Worm (Caenorhabditis elegans): Measurements from ENCODE around the gene srsx-29.

The srsx-29 gene

DNA sequence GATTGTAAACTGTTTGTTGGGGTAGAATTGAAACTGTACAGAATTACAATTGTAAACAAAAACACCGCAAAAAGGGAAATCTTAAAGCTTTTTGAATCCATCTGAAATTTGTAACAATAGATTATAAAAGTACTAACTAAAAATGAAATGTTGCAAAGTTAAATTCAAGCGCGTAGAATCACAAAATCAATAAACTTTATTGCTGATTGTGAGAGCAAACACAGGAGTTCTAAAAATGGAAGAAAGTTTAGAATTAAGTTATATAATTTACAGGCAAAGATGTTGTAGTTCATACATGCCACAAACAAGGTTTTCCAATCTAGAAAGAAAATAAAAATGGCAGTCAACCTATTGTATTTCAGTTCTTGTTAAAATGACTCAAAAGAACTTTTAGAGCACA, 42.6 kb upstream of the srsx-29 start, which contains the start of gene C08B6.3:
C08B6.3 (minus strand) TSS at position 101 of the 400 bp plus-strand sequence.
- TF ChIP-seq nhr-2 (tag; optimal IDR thresholded peaks at IDR 0.05) (no peak), nhr-76 (tag; optimal IDR thresholded peaks at IDR 0.05) (no peak), mls-2 (tag; optimal IDR thresholded peaks at IDR 0.05) (no peak), ceh-43 (GFP tag; optimal IDR thresholded peaks at IDR 0.05) (no peak), lin-13 (tag; optimal IDR thresholded peaks at IDR 0.05) (no peak), mab-5 (tag; optimal IDR thresholded peaks at IDR 0.05) (no peak), cnd-1 (tag; optimal IDR thresholded peaks at IDR 0.05) (no peak), M03D4.4 (tag; optimal IDR thresholded peaks at IDR 0.05) (no peak), zip-8 (tag; optimal IDR thresholded peaks at IDR 0.05) (no peak), blmp-1 (tag; optimal IDR thresholded peaks at IDR 0.05) (no peak), ztf-11 (tag; optimal IDR thresholded peaks at IDR 0.05) (no peak), mep-1 (tag; optimal IDR thresholded peaks at IDR 0.05) (no peak), sptf-1 (tag; optimal IDR thresholded peaks at IDR 0.05) (no peak), drap-1 (GFP tag; optimal IDR thresholded peaks at IDR 0.05) (no peak)

- TF ChIP-seq lin-13 (tag; optimal IDR thresholded peaks at IDR 0.05) (no peak), blmp-1 (tag; optimal IDR thresholded peaks at IDR 0.05) (no peak), bed-3 (GFP tag; optimal IDR thresholded peaks at IDR 0.05) (no peak), sptf-1 (tag; optimal IDR thresholded peaks at IDR 0.05) (no peak), pha-4 (tag; optimal IDR thresholded peaks at IDR 0.05) (no peak), nhr-28 (tag; optimal IDR thresholded peaks at IDR 0.05) (no peak), ham-2 (GFP tag; optimal IDR thresholded peaks at IDR 0.05) (no peak), cnd-1 (tag; optimal IDR thresholded peaks at IDR 0.05) (no peak), nhr-237 (tag; optimal IDR thresholded peaks at IDR 0.05) (no peak)
Observed at ce11 chrV:10114329-10114728, 40.5 kb upstream of the srsx-29 start, which contains the start of gene cht-5. Gene cht-5 (plus strand): TSS chrV:10114629.

- TF ChIP-seq lsy-2 (tag; optimal IDR thresholded peaks at IDR 0.05), result no peak
- no peak for TF ChIP-seq ceh-83 (GFP tag; optimal IDR thresholded peaks at IDR 0.05)
- no peak for TF ChIP-seq nhr-12 (tag; optimal IDR thresholded peaks at IDR 0.05)
- TF ChIP-seq zip-8 (tag; optimal IDR thresholded peaks at IDR 0.05), result no peak
- no peak for TF ChIP-seq M03D4.4 (tag; optimal IDR thresholded peaks at IDR 0.05)
- no peak for TF ChIP-seq elt-3 (tag; optimal IDR thresholded peaks at IDR 0.05)
- TF ChIP-seq hlh-1 (tag; optimal IDR thresholded peaks at IDR 0.05), result no peak
- no peak for TF ChIP-seq unc-120 (tag; optimal IDR thresholded peaks at IDR 0.05; ENCODE audit: poor library complexity, severe bottlenecking)
- TF ChIP-seq sptf-1 (tag; optimal IDR thresholded peaks at IDR 0.05), result no peak
- no peak for TF ChIP-seq ceh-43 (GFP tag; optimal IDR thresholded peaks at IDR 0.05)
- no peak for TF ChIP-seq bed-3 (GFP tag; optimal IDR thresholded peaks at IDR 0.05)
- no peak for TF ChIP-seq ceh-39 (tag; optimal IDR thresholded peaks at IDR 0.05)
- no peak for TF ChIP-seq lin-32 (GFP tag; optimal IDR thresholded peaks at IDR 0.05)
- TF ChIP-seq tbx-8 (GFP tag; optimal IDR thresholded peaks at IDR 0.05), result no peak
- TF ChIP-seq unc-39 (tag; optimal IDR thresholded peaks at IDR 0.05), result no peak
- no peak for TF ChIP-seq nhr-2 (tag; optimal IDR thresholded peaks at IDR 0.05)
- no peak for TF ChIP-seq mep-1 (tag; optimal IDR thresholded peaks at IDR 0.05)
Observed at ce11 chrV:10117465-10117864, 37.3 kb upstream of the srsx-29 start, which contains the start of gene C08B6.5. Gene C08B6.5 (plus strand): TSS chrV:10117765.

DNA sequence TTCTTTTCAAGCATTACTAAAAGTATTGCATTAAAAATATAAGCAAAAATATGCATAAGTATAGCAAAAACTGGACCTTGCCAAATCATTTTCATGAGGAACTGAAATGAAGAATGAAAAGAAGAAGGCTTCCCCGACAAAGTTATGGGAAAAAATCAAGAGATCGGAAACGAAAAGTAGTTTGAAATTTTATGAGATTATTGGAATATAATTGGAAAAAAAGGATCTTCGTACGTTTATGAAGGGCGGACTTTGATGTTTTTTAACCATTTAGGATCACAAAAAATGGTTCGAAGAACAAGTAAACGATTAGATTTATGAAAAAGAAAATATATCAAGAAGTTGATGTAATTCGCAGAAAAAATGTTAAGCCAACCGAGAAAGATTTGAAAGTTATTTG, 33.9 kb upstream of the srsx-29 start, which contains the start of gene srxa-18:
srxa-18 (minus strand) TSS at position 100 of the 400 bp plus-strand sequence.
- TF ChIP-seq snpc-4 (tag; optimal IDR thresholded peaks at IDR 0.05) (no peak), nhr-2 (tag; optimal IDR thresholded peaks at IDR 0.05) (no peak), ceh-83 (GFP tag; optimal IDR thresholded peaks at IDR 0.05) (no peak), flh-1 (GFP tag; optimal IDR thresholded peaks at IDR 0.05) (no peak), bed-3 (GFP tag; optimal IDR thresholded peaks at IDR 0.05) (no peak), nhr-28 (tag; optimal IDR thresholded peaks at IDR 0.05) (no peak), elt-3 (tag; optimal IDR thresholded peaks at IDR 0.05) (no peak), ceh-43 (GFP tag; optimal IDR thresholded peaks at IDR 0.05) (no peak), drap-1 (GFP tag; optimal IDR thresholded peaks at IDR 0.05) (no peak)

DNA sequence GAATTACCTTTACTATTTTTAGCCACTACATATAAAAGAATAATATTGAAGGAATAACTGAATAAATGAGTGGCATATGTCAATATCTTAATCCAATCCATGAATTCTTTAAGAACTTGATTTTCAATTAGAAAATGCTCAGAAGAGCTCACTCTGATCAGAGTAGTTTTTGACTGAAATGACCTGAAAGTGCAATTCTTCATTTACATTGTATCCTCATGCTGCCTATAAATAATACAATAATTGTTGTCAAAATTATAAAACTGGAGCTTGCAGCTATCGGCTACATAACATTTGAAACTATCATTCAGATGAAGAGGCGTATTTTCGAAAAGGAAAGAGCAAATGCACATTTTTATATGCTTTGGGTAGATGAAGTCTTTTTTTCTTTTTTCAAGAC, 32.1 kb upstream of the srsx-29 start, which contains the start of gene srxa-19:
srxa-19 (minus strand) TSS at position 101 of the 400 bp plus-strand sequence.
- no peak for TF ChIP-seq M03D4.4 (tag; optimal IDR thresholded peaks at IDR 0.05)
- TF ChIP-seq unc-120 (tag; optimal IDR thresholded peaks at IDR 0.05; ENCODE audit: poor library complexity, severe bottlenecking), result no peak
- no peak for TF ChIP-seq bed-3 (GFP tag; optimal IDR thresholded peaks at IDR 0.05)
- TF ChIP-seq lsy-2 (tag; optimal IDR thresholded peaks at IDR 0.05), result no peak
- TF ChIP-seq ceh-39 (tag; optimal IDR thresholded peaks at IDR 0.05), result no peak
- no peak for TF ChIP-seq zip-8 (tag; optimal IDR thresholded peaks at IDR 0.05)
- no peak for TF ChIP-seq ces-1 (GFP tag; optimal IDR thresholded peaks at IDR 0.05)
- no peak for TF ChIP-seq flh-1 (GFP tag; optimal IDR thresholded peaks at IDR 0.05)
- no peak for TF ChIP-seq ztf-11 (tag; optimal IDR thresholded peaks at IDR 0.05)
